Fruit fly (Drosophila melanogaster) whole organism: ENCODE results near the gene CG31098.

Experiments
- CG8478 ChIP-seq: fragments of >200 bp; optimal IDR thresholded peaks from 2 replicates; lab custom pipeline; 2018; ENCODE audit warnings: inconsistent platforms
- Dll ChIP-seq: fragments of >200 bp; optimal IDR thresholded peaks from 2 replicates; lab custom pipeline; 2017
- EcR ChIP-seq, 2 experiments: fragments of >200 bp; optimal IDR thresholded peaks; 2 replicates each; lab custom pipeline; 2017; ENCODE audit warnings: missing biosample characterization in 2 of 2, missing genetic modification characterization in 2 of 2, missing genetic modification reagents in 2 of 2
- pan ChIP-seq: fragments of >200 bp; optimal IDR thresholded peaks from 2 replicates; lab custom pipeline; 2017
- psq ChIP-seq: fragments of >200 bp; optimal IDR thresholded peaks from 2 replicates; lab custom pipeline; 2017
- usp ChIP-seq: fragments of >200 bp; optimal IDR thresholded peaks from 2 replicates; lab custom pipeline; 2017; ENCODE audit warnings: missing biosample characterization, missing genetic modification characterization, mixed read lengths

CG31098 gene

DNA sequence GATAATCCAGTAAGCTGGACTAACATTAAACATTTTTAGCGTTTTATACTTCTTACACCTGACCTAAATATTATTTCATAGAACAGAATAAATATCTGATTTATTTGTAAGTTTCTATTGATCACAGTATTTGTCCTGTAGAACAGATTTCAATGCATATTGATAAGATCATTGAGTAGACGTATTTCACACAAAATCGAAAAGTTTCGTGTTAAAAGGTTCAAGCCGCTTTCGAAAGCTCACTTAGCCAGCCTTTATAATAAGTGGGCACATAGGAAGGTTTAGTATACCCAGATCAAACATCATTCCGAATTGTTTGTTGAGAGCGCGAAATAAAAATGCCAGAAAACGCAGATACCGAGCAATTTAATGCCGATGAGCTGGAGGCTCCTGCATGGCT lies 3.2 kb downstream of the CG31098 start, which contains the start of gene CG11893:
Gene CG11893 (plus strand): TSS at position 301 of the 400 bp plus-strand sequence.
- TF ChIP-seq psq = no peak
- TF ChIP-seq CG8478 (lab: Kevin White, UChicago) = no peak
- TF ChIP-seq usp (GFP tag; lab: Kevin White, UChicago) = no peak
- no peak for TF ChIP-seq Dll
- TF ChIP-seq EcR (GFP tag; optimal IDR thresholded peaks at IDR 0.05; lab: Kevin White, UChicago) = no peak
- no peak for TF ChIP-seq pan (lab: Kevin White, UChicago)

dm6 chr3R:25287128-25287527 lies 5.6 kb downstream of the CG31098 start, which contains the start of gene CG13658:
TSS of gene CG13658 (plus strand) at chr3R:25287474.
- TF ChIP-seq psq (no peak), EcR (GFP tag; optimal IDR thresholded peaks at IDR 0.05; lab: Kevin White, UChicago) (no peak), pan (lab: Kevin White, UChicago) (no peak), Dll (no peak), usp (GFP tag; lab: Kevin White, UChicago) (no peak), CG8478 (lab: Kevin White, UChicago) (no peak)

- TF ChIP-seq usp (GFP tag; lab: Kevin White, UChicago) = no peak
- no peak for TF ChIP-seq pan (lab: Kevin White, UChicago)
- TF ChIP-seq CG8478 (lab: Kevin White, UChicago) = no peak
- no peak for TF ChIP-seq psq
- no peak for TF ChIP-seq EcR (GFP tag; optimal IDR thresholded peaks at IDR 0.05; lab: Kevin White, UChicago)
- no peak for TF ChIP-seq Dll
Measured at dm6 chr3R:25285173-25285572, 7.6 kb downstream of the CG31098 start, which contains the start of gene CG31104. TSS of gene CG31104 (plus strand) at chr3R:25285473.

- TF ChIP-seq Dll (no peak), psq (no peak), pan (lab: Kevin White, UChicago) (no peak), CG8478 (lab: Kevin White, UChicago) (no peak), EcR (GFP tag; optimal IDR thresholded peaks at IDR 0.05; lab: Kevin White, UChicago) (no peak), usp (GFP tag; lab: Kevin White, UChicago) (no peak)
Measured at dm6 chr3R:25283209-25283670, 9.5 kb downstream of the CG31098 start, which contains the start of gene CG31300. TSS of gene CG31300 (plus strand) at chr3R:25283620.

DNA sequence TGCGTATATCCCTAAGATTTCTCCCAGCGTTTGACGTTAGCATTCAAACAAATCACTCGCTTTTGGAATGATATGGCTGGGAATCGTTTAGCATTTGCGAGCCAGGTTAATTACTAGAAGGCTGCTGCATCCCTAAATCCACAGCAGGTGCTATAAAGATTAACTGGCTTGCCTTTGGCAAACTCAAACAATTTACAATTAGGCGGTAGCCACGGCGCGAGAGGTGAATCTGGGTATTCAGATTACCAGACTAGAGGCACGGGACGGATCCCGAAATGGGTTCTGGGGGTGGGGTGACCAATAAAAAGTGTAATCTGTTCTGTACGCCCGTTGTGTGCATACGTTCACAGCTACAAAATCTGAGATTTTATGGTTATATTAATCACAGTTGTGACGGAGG lies 11.6 kb downstream of the CG31098 start, which contains the start of gene CG11892:
Gene CG11892 (plus strand): TSS at position 384 of the 400 bp plus-strand sequence.
- TF ChIP-seq EcR (GFP tag; optimal IDR thresholded peaks at IDR 0.05; lab: Kevin White, UChicago) = no peak
- no peak for TF ChIP-seq psq
- no peak for TF ChIP-seq Dll
- no peak for TF ChIP-seq usp (GFP tag; lab: Kevin White, UChicago)
- no peak for TF ChIP-seq pan (lab: Kevin White, UChicago)
- TF ChIP-seq CG8478 (lab: Kevin White, UChicago) = no peak

dm6 chr3R:25279796-25280350 lies 12.9 kb downstream of the CG31098 start, which contains the start of gene CG10514:
TSS of gene CG10514 (minus strand) at chr3R:25279846.
- no peak for TF ChIP-seq EcR (GFP tag; optimal IDR thresholded peaks at IDR 0.05; lab: Kevin White, UChicago)
- TF ChIP-seq usp (GFP tag; lab: Kevin White, UChicago) = no peak
- no peak for TF ChIP-seq CG8478 (lab: Kevin White, UChicago)
- no peak for TF ChIP-seq psq
- TF ChIP-seq pan (lab: Kevin White, UChicago) = no peak
- TF ChIP-seq Dll = no peak

dm6 chr3R:25277112-25277511 lies 15.7 kb downstream of the CG31098 start, which contains the start of gene CG10513:
TSS of gene CG10513 (minus strand) at chr3R:25277212.
- TF ChIP-seq psq (no peak), CG8478 (lab: Kevin White, UChicago) (no peak), usp (GFP tag; lab: Kevin White, UChicago) (no peak), pan (lab: Kevin White, UChicago) (no peak), Dll (no peak), EcR (GFP tag; optimal IDR thresholded peaks at IDR 0.05; lab: Kevin White, UChicago) (no peak)

- TF ChIP-seq usp (GFP tag; lab: Kevin White, UChicago) = no peak
- TF ChIP-seq Dll = no peak
- no peak for TF ChIP-seq CG8478 (lab: Kevin White, UChicago)
- no peak for TF ChIP-seq EcR (GFP tag; optimal IDR thresholded peaks at IDR 0.05; lab: Kevin White, UChicago)
- TF ChIP-seq pan (lab: Kevin White, UChicago) = no peak
- TF ChIP-seq psq = no peak
Measured at dm6 chr3R:25275276-25275675, 17.5 kb downstream of the CG31098 start.

DNA sequence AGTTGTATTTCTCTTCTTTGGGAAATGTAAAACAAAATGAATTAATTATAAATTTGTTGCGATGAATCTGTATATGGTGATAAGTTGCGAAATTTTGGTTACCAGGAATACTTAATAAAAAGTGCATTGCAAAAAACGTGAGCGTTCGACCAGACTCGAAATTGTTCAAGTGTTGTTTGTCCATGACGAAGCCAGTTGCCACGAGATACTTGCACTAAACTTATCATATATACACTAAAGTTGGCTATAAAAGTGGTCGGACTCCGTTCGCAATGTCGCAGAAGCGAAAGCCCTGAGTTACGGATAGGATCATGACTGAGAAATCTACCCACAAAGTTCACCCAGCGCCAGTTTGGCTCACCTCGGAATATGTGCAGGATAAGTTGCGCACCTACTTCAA lies 19.2 kb downstream of the CG31098 start, which contains the start of gene CG11878:
Gene CG11878 (plus strand): TSS at position 301 of the 400 bp plus-strand sequence.
- TF ChIP-seq Dll (no peak), EcR (GFP tag; optimal IDR thresholded peaks at IDR 0.05; lab: Kevin White, UChicago) (no peak), pan (lab: Kevin White, UChicago) (no peak), CG8478 (lab: Kevin White, UChicago) (no peak), usp (GFP tag; lab: Kevin White, UChicago) (no peak), psq (no peak)

DNA sequence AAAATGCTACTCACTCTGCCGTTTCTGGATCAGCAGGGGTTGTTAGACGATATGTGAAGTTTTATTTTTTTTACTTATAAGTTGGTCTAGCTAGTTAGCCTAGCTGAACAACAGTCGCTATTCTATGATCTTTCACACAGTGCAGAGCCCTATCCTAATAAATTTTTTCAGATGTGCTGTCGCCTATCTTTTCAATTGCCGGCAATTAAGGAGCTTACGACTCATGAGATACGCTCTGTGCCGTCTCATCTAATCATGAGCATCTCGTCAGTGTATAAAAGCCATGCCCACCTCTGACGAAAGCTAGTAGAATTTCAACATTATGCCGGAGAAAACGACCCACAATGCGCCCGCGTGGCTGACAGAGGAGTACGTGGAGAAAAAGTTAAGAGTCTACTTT lies 22.9 kb downstream of the CG31098 start, which contains the start of the genes CG11889 and CG11891:
Gene CG11889 (plus strand): TSS at position 301 of the 400 bp plus-strand sequence.
Gene CG11891 (plus strand): TSS at position 301 of the 400 bp plus-strand sequence.
- TF ChIP-seq psq = no peak
- no peak for TF ChIP-seq pan (lab: Kevin White, UChicago)
- TF ChIP-seq CG8478 (lab: Kevin White, UChicago) = no peak
- TF ChIP-seq usp (GFP tag; lab: Kevin White, UChicago) = no peak
- no peak for TF ChIP-seq Dll
- TF ChIP-seq EcR (GFP tag; optimal IDR thresholded peaks at IDR 0.05; lab: Kevin White, UChicago) = no peak

- TF ChIP-seq Dll = no peak
- no peak for TF ChIP-seq psq
- no peak for TF ChIP-seq usp (GFP tag; lab: Kevin White, UChicago)
- no peak for TF ChIP-seq pan (lab: Kevin White, UChicago)
- TF ChIP-seq CG8478 (lab: Kevin White, UChicago) = no peak
- TF ChIP-seq EcR (GFP tag; optimal IDR thresholded peaks at IDR 0.05; lab: Kevin White, UChicago) = no peak
Measured at dm6 chr3R:25266751-25267150, 26.0 kb downstream of the CG31098 start.
